Worm (Caenorhabditis elegans) whole organism, L2 larva: ENCODE data around the gene cyp-25A2.

Experiments
- C34F6.9 ChIP-seq: fragments of 150-350 bp; optimal IDR thresholded peaks from 2 replicates; lab custom pipeline; 2014; ENCODE audit warnings: missing biosample characterization, missing genetic modification characterization
- sma-9 ChIP-seq, 2 experiments: fragments of 150-350 bp in 1 of 2; sonication (generic microtip) in 1 of 2; optimal IDR thresholded peaks; 2 replicates each; lab custom pipeline; 2014 to 2016; ENCODE audit warnings: missing genetic modification characterization in 2 of 2, mild to moderate bottlenecking in 1 of 2, missing biosample characterization in 1 of 2, missing compliant biosample characterization in 1 of 2, missing genetic modification reagents in 1 of 2, moderate library complexity in 1 of 2
- unc-55 ChIP-seq: fragments of 150-350 bp; sonication (generic microtip); optimal IDR thresholded peaks from 3 replicates; lab custom pipeline; 2014; ENCODE audit warnings: missing biosample characterization, missing genetic modification reagents, missing genetic modification characterization

The cyp-25A2 gene

ce11 chrIII:3883146-3883545 is 48.1 kb downstream of the cyp-25A2 start:
- TF ChIP-seq sma-9 (GFP tag; optimal IDR thresholded peaks at IDR 0.05; lab: Kevin White, UChicago) (no peak), sma-9 (tag; optimal IDR thresholded peaks at IDR 0.05; lab: Kevin White, UChicago) (no peak), C34F6.9 (peak; percentile 41), unc-55 (peak; percentile 16)
